Fruit fly (Drosophila melanogaster): ENCODE data around the gene CG32264.

The CG32264 gene

DNA sequence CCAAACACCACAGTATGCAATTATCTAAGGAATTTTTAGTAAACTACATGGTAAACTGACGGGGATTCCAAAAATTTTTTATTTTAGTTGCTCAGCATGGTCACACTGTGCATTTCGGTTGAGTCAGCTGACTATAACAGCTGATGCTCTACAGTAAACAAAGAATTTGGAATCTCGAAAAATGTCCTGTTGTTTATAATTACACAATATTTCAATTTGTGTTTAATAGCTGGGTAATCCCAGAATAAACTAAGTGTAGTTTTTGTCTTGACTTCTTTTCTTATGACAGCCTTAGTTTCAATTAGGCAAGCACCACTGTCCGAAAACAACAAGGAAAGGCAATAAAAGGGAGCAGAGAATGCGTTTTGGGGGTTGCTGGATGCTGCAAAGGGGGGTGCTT lies 20.6 kb downstream of the CG32264 start (continued):
- TF ChIP-seq pan (optimal IDR thresholded peaks at IDR 0.05) (no peak), pan (GFP tag; optimal IDR thresholded peaks at IDR 0.05 in 1 of 2, IDR thresholded peaks at IDR 0.05 in 1 of 2) (peak in 1 of 2 experiments; percentile 61), slp2 (GFP tag; optimal IDR thresholded peaks at IDR 0.05) (no peak), CG17359 (tag; optimal IDR thresholded peaks at IDR 0.05) (peak; percentile 13), BtbVII (GFP tag; optimal IDR thresholded peaks at IDR 0.05) (no peak), Hr51 (GFP tag; optimal IDR thresholded peaks at IDR 0.05) (peak in 1 of 2 experiments; percentile 19), Six4 (GFP tag; optimal IDR thresholded peaks at IDR 0.05) (peak; percentile 1), CG8290 (GFP tag; optimal IDR thresholded peaks at IDR 0.05) (no peak), CG8290 (tag; optimal IDR thresholded peaks at IDR 0.05) (peak in 1 of 2 experiments; percentile 7), ranshi (GFP tag; IDR thresholded peaks at IDR 0.05) (peak; percentile 28; the same call in 1 of the 2 replicates), ATbp (GFP tag; optimal IDR thresholded peaks at IDR 0.05) (no peak), caup (GFP tag; optimal IDR thresholded peaks at IDR 0.05; ENCODE audit: severe bottlenecking) (no peak), chif (GFP tag; optimal IDR thresholded peaks at IDR 0.05) (peak in 1 of 2 experiments; percentile 31), eve (GFP tag; optimal IDR thresholded peaks at IDR 0.05) (peak in 1 of 2 experiments; percentile 3), zfh1 (GFP tag; IDR thresholded peaks at IDR 0.05) (peak; percentile 68; the same call in 2 of the 3 replicates), CG15269 (tag; optimal IDR thresholded peaks at IDR 0.05) (peak; percentile 16), CG12299 (tag; optimal IDR thresholded peaks at IDR 0.05) (no peak), HmgZ (tag; optimal IDR thresholded peaks at IDR 0.05) (no peak), CG1603 (tag; optimal IDR thresholded peaks at IDR 0.05) (peak; percentile 43), dmrt11E (tag; optimal IDR thresholded peaks at IDR 0.05) (peak; percentile 31), CG7839 (tag; optimal IDR thresholded peaks at IDR 0.05) (peak; percentile 43), onecut (GFP tag; IDR thresholded peaks at IDR 0.05) (peak; percentile 40), HLH4C (GFP tag; IDR thresholded peaks at IDR 0.05; ENCODE audit: partially characterized antibody) (no peak), ara (GFP tag; IDR thresholded peaks at IDR 0.05) (peak; percentile 67), sc (optimal IDR thresholded peaks at IDR 0.05) (no peak), sc (GFP tag; optimal IDR thresholded peaks at IDR 0.05) (peak; percentile 13), CG14667 (GFP tag; IDR thresholded peaks at IDR 0.05) (no peak), pum (GFP tag; optimal IDR thresholded peaks at IDR 0.05) (peak; percentile 7), vvl (GFP tag; IDR thresholded peaks at IDR 0.05) (peak; percentile 20; the same call in 1 of the 2 replicates), CG7786 (GFP tag; optimal IDR thresholded peaks at IDR 0.05) (peak; percentile 25), CG7357 (GFP tag; IDR thresholded peaks at IDR 0.05) (peak; percentile 48; the same call in 1 of the 3 replicates), CG12219 (GFP tag; optimal IDR thresholded peaks at IDR 0.05) (peak; percentile 11), Med (GFP tag) (peak; percentile 78), vfl (GFP tag; optimal IDR thresholded peaks at IDR 0.05) (no peak), CG11504 (tag; optimal IDR thresholded peaks at IDR 0.05) (peak; percentile 30), sens (GFP tag) (peak; percentile 10), NC2α (GFP tag; optimal IDR thresholded peaks at IDR 0.05) (no peak), CG4404 (GFP tag; IDR thresholded peaks at IDR 0.05) (peak; percentile 34), CG2712 (tag; optimal IDR thresholded peaks at IDR 0.05) (peak; percentile 55), HLH3B (GFP tag; IDR thresholded peaks at IDR 0.05) (peak; percentile 47; the same call in 1 of the 2 replicates), ind (GFP tag; optimal IDR thresholded peaks at IDR 0.05) (peak; percentile 27), CG13296 (GFP tag; optimal IDR thresholded peaks at IDR 0.05) (no peak), CG2120 (GFP tag; optimal IDR thresholded peaks at IDR 0.05) (no peak), CG11696 (GFP tag; IDR thresholded peaks at IDR 0.05) (no peak), Oaz (GFP tag; IDR thresholded peaks at IDR 0.05) (0 out of 2 replicates have a peak, but pooled peaks have one; percentile 20), CG34422 (GFP tag; IDR thresholded peaks at IDR 0.05) (peak; percentile 28; the same call in 1 of the 3 replicates), row (GFP tag; IDR thresholded peaks at IDR 0.05) (peak; percentile 53; the same call in 2 of the 3 replicates), crp (GFP tag; optimal IDR thresholded peaks at IDR 0.05) (peak in 1 of 2 experiments; percentile 74), ci (GFP tag; IDR thresholded peaks at IDR 0.05) (peak; percentile 72; the same call in 2 of the 3 replicates), Gug (GFP tag; IDR thresholded peaks at IDR 0.05) (peak; percentile 5; the same call in 1 of the 4 replicates), unpg (GFP tag; optimal IDR thresholded peaks at IDR 0.05) (peak; percentile 45)
